Fruit fly (Drosophila melanogaster): ENCODE results near the gene YL-1.

Gene YL-1

DNA sequence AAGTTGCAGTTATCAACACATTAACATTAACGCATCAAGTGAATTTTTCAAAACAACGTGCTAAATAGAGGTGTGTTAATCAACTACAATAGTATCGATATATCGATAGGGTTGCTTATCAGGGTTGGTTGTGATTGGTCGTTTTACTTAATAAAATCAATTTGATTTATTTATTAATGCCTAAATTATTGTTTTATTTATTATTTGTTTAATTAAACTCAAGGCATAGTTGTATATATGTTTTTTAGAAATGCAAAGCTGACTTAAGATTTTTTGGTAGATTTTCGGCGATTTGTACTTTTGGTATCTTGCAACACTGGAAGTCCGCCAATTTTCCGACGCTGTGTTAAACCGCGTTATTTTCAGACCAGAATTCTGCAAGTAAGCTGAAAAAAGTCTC is 40.8 kb downstream of the YL-1 start, which contains the start of the genes Art8 and dUTPase (continued):
- TF ChIP-seq tap (tag; optimal IDR thresholded peaks at IDR 0.05) (no peak), B-H1 (GFP tag; IDR thresholded peaks at IDR 0.05) (no peak), bowl (GFP tag; IDR thresholded peaks at IDR 0.05) (no peak), repo (GFP tag; optimal IDR thresholded peaks at IDR 0.05) (no peak), Ptx1 (GFP tag; IDR thresholded peaks at IDR 0.05) (peak; percentile 83), TFAM (GFP tag; optimal IDR thresholded peaks at IDR 0.05) (no peak), CG4424 (GFP tag; optimal IDR thresholded peaks at IDR 0.05) (peak; percentile 84), lab (GFP tag; optimal IDR thresholded peaks at IDR 0.05) (no peak), CG11247 (GFP tag; IDR thresholded peaks at IDR 0.05) (peak; percentile 65), CG32772 (GFP tag; IDR thresholded peaks at IDR 0.05) (peak; percentile 42; the same call in 1 of the 2 replicates), so (GFP tag; IDR thresholded peaks at IDR 0.05) (no peak), disco-r (GFP tag; optimal IDR thresholded peaks at IDR 0.05) (no peak), trem (tag; optimal IDR thresholded peaks at IDR 0.05) (peak; percentile 92), amos (GFP tag; IDR thresholded peaks at IDR 0.05; ENCODE audit: partially characterized antibody) (peak; percentile 87), Sox102F (GFP tag; optimal IDR thresholded peaks at IDR 0.05) (peak; percentile 75), CG8388 (GFP tag; optimal IDR thresholded peaks at IDR 0.05) (peak; percentile 65), Myb (GFP tag; optimal IDR thresholded peaks at IDR 0.05) (peak; percentile 80), CG4328 (GFP tag; optimal IDR thresholded peaks at IDR 0.05) (peak; percentile 21), kni (GFP tag; optimal IDR thresholded peaks at IDR 0.05) (no peak), Stat92E (GFP tag; optimal IDR thresholded peaks at IDR 0.05) (peak in 1 of 3 experiments; percentile 54), bbx (GFP tag; IDR thresholded peaks at IDR 0.05; ENCODE audit: partially characterized antibody) (peak; percentile 79), grn (GFP tag; optimal IDR thresholded peaks at IDR 0.05) (peak; percentile 26), CG10366 (GFP tag; IDR thresholded peaks at IDR 0.05) (peak; percentile 42), CG8765 (GFP tag; IDR thresholded peaks at IDR 0.05) (peak; percentile 24), Scr (GFP tag; IDR thresholded peaks at IDR 0.05; ENCODE audit: partially characterized antibody) (peak; percentile 90), pita (GFP tag; optimal IDR thresholded peaks at IDR 0.05) (no peak), cato (GFP tag; optimal IDR thresholded peaks at IDR 0.05; ENCODE audit: borderline replicate concordance) (peak; percentile 57), CG2129 (GFP tag; IDR thresholded peaks at IDR 0.05; ENCODE audit: partially characterized antibody) (peak; percentile 89), ase (GFP tag; IDR thresholded peaks at IDR 0.05) (peak; percentile 60; the same call in 2 of the 3 replicates), Dref (GFP tag; IDR thresholded peaks at IDR 0.05) (peak; percentile 84), CG12219 (GFP tag; optimal IDR thresholded peaks at IDR 0.05) (no peak), CG11723 (GFP tag; optimal IDR thresholded peaks at IDR 0.05) (peak; percentile 3), ttk (GFP tag; IDR thresholded peaks at IDR 0.05) (peak; percentile 29; the same call in 1 of the 2 replicates), Lim3 (GFP tag; IDR thresholded peaks at IDR 0.05) (no peak), CG17829 (tag; optimal IDR thresholded peaks at IDR 0.05) (peak; percentile 79), CHES-1-like (GFP tag; optimal IDR thresholded peaks at IDR 0.05) (peak; percentile 28), gro (GFP tag; optimal IDR thresholded peaks at IDR 0.05) (no peak), ems (GFP tag; optimal IDR thresholded peaks at IDR 0.05) (no peak), CG33557 (GFP tag; optimal IDR thresholded peaks at IDR 0.05) (peak; percentile 15), CG33213 (GFP tag; optimal IDR thresholded peaks at IDR 0.05) (peak; percentile 26), crp (GFP tag; optimal IDR thresholded peaks at IDR 0.05) (no peak), CG6254 (GFP tag; optimal IDR thresholded peaks at IDR 0.05) (no peak), ash1 (GFP tag; optimal IDR thresholded peaks at IDR 0.05) (no peak), CG14710 (tag; optimal IDR thresholded peaks at IDR 0.05) (peak; percentile 90), CG4404 (GFP tag; IDR thresholded peaks at IDR 0.05) (peak; percentile 52; the same call in 1 of the 2 replicates), nerfin-2 (GFP tag; IDR thresholded peaks at IDR 0.05; ENCODE audit: partially characterized antibody) (peak; percentile 67), CG10321 (GFP tag; IDR thresholded peaks at IDR 0.05) (0 out of 2 replicates have a peak, but pooled peaks have one; percentile 22), hkb (optimal IDR thresholded peaks at IDR 0.05) (no peak), hkb (GFP tag; IDR thresholded peaks at IDR 0.05) (peak; percentile 57; the same call in 1 of the 2 replicates), Xrp1 (GFP tag; IDR thresholded peaks at IDR 0.05) (peak; percentile 80)
